Worm (Caenorhabditis elegans): ENCODE results near the gene C48D5.3.

The C48D5.3 gene

ce11 chrIII:3541093-3541492 lies 40.4 kb downstream of the C48D5.3 start:
- TF ChIP-seq ztf-29 (GFP tag; IDR thresholded peaks at IDR 0.05) (no peak), flt-1 (GFP tag; IDR thresholded peaks at IDR 0.05) (no peak), T22C8.4 (GFP tag; IDR thresholded peaks at IDR 0.05) (no peak), tab-1 (GFP tag; IDR thresholded peaks at IDR 0.05) (no peak), klf-2 (GFP tag; conservative IDR thresholded peaks at IDR 0.05) (no peak)

- TF ChIP-seq ztf-23 (GFP tag; IDR thresholded peaks at IDR 0.05): no peak
- TF ChIP-seq cog-1 (tag; optimal IDR thresholded peaks at IDR 0.05): no peak
- no peak for TF ChIP-seq med-1 (GFP tag; optimal IDR thresholded peaks at IDR 0.05; ENCODE audit: insufficient read depth)
- TF ChIP-seq T22C8.4 (GFP tag; IDR thresholded peaks at IDR 0.05): no peak
- TF ChIP-seq tab-1 (GFP tag; IDR thresholded peaks at IDR 0.05): no peak
- 0 out of 2 replicates have a peak, but pooled peaks have one; percentile 24 for TF ChIP-seq ztf-29 (GFP tag; IDR thresholded peaks at IDR 0.05)
Measured at ce11 chrIII:3540424-3540823, 41.1 kb downstream of the C48D5.3 start.

ce11 chrIII:3539499-3539898 lies 42.0 kb downstream of the C48D5.3 start:
- TF ChIP-seq ztf-23 (GFP tag; IDR thresholded peaks at IDR 0.05): no peak

ce11 chrIII:3537401-3537800 lies 44.1 kb downstream of the C48D5.3 start, which contains the start of gene cfap-20:
Gene cfap-20, minus strand, starts transcription at chrIII:3537501.
- TF ChIP-seq flt-1 (GFP tag; IDR thresholded peaks at IDR 0.05): 0 out of 2 replicates have a peak, but pooled peaks have one; percentile 6
- no peak for TF ChIP-seq med-1 (GFP tag; optimal IDR thresholded peaks at IDR 0.05; ENCODE audit: insufficient read depth)

- TF ChIP-seq med-1 (GFP tag; optimal IDR thresholded peaks at IDR 0.05; ENCODE audit: insufficient read depth): no peak
- TF ChIP-seq cog-1 (tag; optimal IDR thresholded peaks at IDR 0.05): no peak
- TF ChIP-seq ref-1 (GFP tag; conservative IDR thresholded peaks at IDR 0.05): no peak
- TF ChIP-seq flt-1 (GFP tag; IDR thresholded peaks at IDR 0.05): no peak
- no peak for TF ChIP-seq ztf-23 (GFP tag; IDR thresholded peaks at IDR 0.05)
- no peak for TF ChIP-seq ztf-29 (GFP tag; IDR thresholded peaks at IDR 0.05)
- no peak for TF ChIP-seq klf-2 (GFP tag; conservative IDR thresholded peaks at IDR 0.05)
Measured at ce11 chrIII:3534185-3534584, 47.4 kb downstream of the C48D5.3 start.

ce11 chrIII:3532035-3532434 lies 49.5 kb downstream of the C48D5.3 start:
- no peak for TF ChIP-seq med-1 (GFP tag; optimal IDR thresholded peaks at IDR 0.05; ENCODE audit: insufficient read depth)
- TF ChIP-seq ztf-29 (GFP tag; IDR thresholded peaks at IDR 0.05): no peak
- no peak for TF ChIP-seq ztf-23 (GFP tag; IDR thresholded peaks at IDR 0.05)
- TF ChIP-seq klf-2 (GFP tag; conservative IDR thresholded peaks at IDR 0.05): no peak
- 0 out of 2 replicates have a peak, but pooled peaks have one; percentile 50 for TF ChIP-seq flt-1 (GFP tag; IDR thresholded peaks at IDR 0.05)
- no peak for TF ChIP-seq tab-1 (GFP tag; IDR thresholded peaks at IDR 0.05)
- TF ChIP-seq cog-1 (tag; optimal IDR thresholded peaks at IDR 0.05): peak; percentile 18
- TF ChIP-seq ref-1 (GFP tag; conservative IDR thresholded peaks at IDR 0.05): no peak
- peak; percentile 18; the same call in 1 of the 2 replicates for TF ChIP-seq T22C8.4 (GFP tag; IDR thresholded peaks at IDR 0.05)

ce11 chrIII:3529744-3530208 lies 51.8 kb downstream of the C48D5.3 start, which contains the start of gene pitp-1:
Gene pitp-1, minus strand, starts transcription at chrIII:3529794.
- TF ChIP-seq cog-1 (tag; optimal IDR thresholded peaks at IDR 0.05) (no peak), ref-1 (GFP tag; conservative IDR thresholded peaks at IDR 0.05) (no peak), klf-2 (GFP tag; conservative IDR thresholded peaks at IDR 0.05) (no peak)
